Worm (Caenorhabditis elegans) whole organism, L3 larva: ENCODE results near the gene T05C1.3.
A peak's percentile ranks its signal among the peaks of the same experiment; 100 is the strongest.

Experiments used
- R02D3.7 ChIP-seq: fragments of 150-350 bp; optimal IDR thresholded peaks from 2 replicates; lab custom pipeline; 2014; ENCODE audit warnings: missing biosample characterization, missing genetic modification characterization
- ZK546.5 ChIP-seq: sonication (generic microtip); optimal IDR thresholded peaks from 2 replicates; lab custom pipeline; 2017; ENCODE audit warnings: missing biosample characterization, missing genetic modification characterization
- aly-2 ChIP-seq: fragments of 150-350 bp; optimal IDR thresholded peaks from 2 replicates; lab custom pipeline; 2014; ENCODE audit warnings: missing biosample characterization, missing genetic modification characterization
- ama-1 ChIP-seq: fragments of 150-350 bp; optimal IDR thresholded peaks from 2 replicates; lab custom pipeline; 2018
- egl-27 ChIP-seq: sonication (generic microtip); optimal IDR thresholded peaks from 4 replicates; lab custom pipeline; 2017; ENCODE audit warnings: missing biosample characterization, missing genetic modification reagents, missing genetic modification characterization
- egl-5 ChIP-seq: fragments of 150-350 bp; optimal IDR thresholded peaks from 2 replicates; lab custom pipeline; 2017; ENCODE audit warnings: missing biosample characterization, missing genetic modification reagents, missing genetic modification characterization, inconsistent platforms
- elt-1 ChIP-seq: fragments of 150-350 bp; optimal IDR thresholded peaks from 2 replicates; lab custom pipeline; 2014; ENCODE audit warnings: missing biosample characterization, missing genetic modification characterization
- elt-2 ChIP-seq: sonication (generic microtip); optimal IDR thresholded peaks from 2 replicates; lab custom pipeline; 2016; ENCODE audit warnings: missing genetic modification reagents, mild to moderate bottlenecking, missing genetic modification characterization, missing compliant biosample characterization
- elt-3 ChIP-seq, 3 experiments: fragments of 150-350 bp in 1 of 3; sonication (generic microtip) in 2 of 3; optimal IDR thresholded peaks; 2 replicates in 2 of 3; 4 replicates in 1 of 3; lab custom pipeline; 2014 to 2017; ENCODE audit warnings: missing biosample characterization in 3 of 3, missing genetic modification characterization in 3 of 3
- fkh-10 ChIP-seq: sonication (generic microtip); optimal IDR thresholded peaks from 2 replicates; lab custom pipeline; 2017; ENCODE audit warnings: missing biosample characterization, missing genetic modification reagents, missing genetic modification characterization
- fkh-2 ChIP-seq: fragments of 150-350 bp; optimal IDR thresholded peaks from 2 replicates; lab custom pipeline; 2014; ENCODE audit warnings: missing biosample characterization, missing genetic modification reagents, missing genetic modification characterization
- fos-1 ChIP-seq: fragments of 150-350 bp; optimal IDR thresholded peaks from 2 replicates; lab custom pipeline; 2014; ENCODE audit warnings: missing biosample characterization, missing genetic modification characterization
- hmg-11 ChIP-seq: sonication (generic microtip); optimal IDR thresholded peaks from 2 replicates; lab custom pipeline; 2016; ENCODE audit warnings: missing genetic modification characterization, missing compliant biosample characterization
- jun-1 ChIP-seq: fragments of 150-350 bp; optimal IDR thresholded peaks from 2 replicates; lab custom pipeline; 2014; ENCODE audit warnings: missing biosample characterization, missing genetic modification reagents, missing genetic modification characterization
- lin-15B ChIP-seq: fragments of 150-350 bp; optimal IDR thresholded peaks from 2 replicates; lab custom pipeline; 2014; ENCODE audit warnings: missing biosample characterization, missing genetic modification characterization
- lin-39 ChIP-seq: fragments of 150-350 bp; optimal IDR thresholded peaks from 2 replicates; lab custom pipeline; 2018; ENCODE audit warnings: missing biosample characterization, missing genetic modification reagents, missing genetic modification characterization
- mdl-1 ChIP-seq: fragments of 150-350 bp; optimal IDR thresholded peaks from 2 replicates; lab custom pipeline; 2014; ENCODE audit warnings: missing biosample characterization, missing genetic modification characterization
- nfya-1 ChIP-seq: sonication (generic microtip); optimal IDR thresholded peaks from 2 replicates; lab custom pipeline; 2017; ENCODE audit warnings: missing genetic modification characterization, mild to moderate bottlenecking, missing compliant biosample characterization, antibody characterized with exemption, moderate library complexity; ENCODE audit not compliant: insufficient read depth
- nhr-11 ChIP-seq: fragments of 150-350 bp; optimal IDR thresholded peaks from 2 replicates; lab custom pipeline; 2014; ENCODE audit warnings: missing biosample characterization, missing genetic modification characterization
- nhr-23 ChIP-seq: fragments of 150-350 bp; optimal IDR thresholded peaks from 2 replicates; lab custom pipeline; 2014; ENCODE audit warnings: missing biosample characterization, missing genetic modification reagents, missing genetic modification characterization
- nhr-237 ChIP-seq: fragments of 150-350 bp; optimal IDR thresholded peaks from 2 replicates; lab custom pipeline; 2014; ENCODE audit warnings: missing biosample characterization, missing genetic modification characterization
- nhr-43 ChIP-seq: sonication (generic microtip); optimal IDR thresholded peaks from 2 replicates; lab custom pipeline; 2016; ENCODE audit warnings: mild to moderate bottlenecking, missing genetic modification characterization, missing compliant biosample characterization; ENCODE audit not compliant: poor library complexity, severe bottlenecking
- nhr-67 ChIP-seq: fragments of 150-350 bp; optimal IDR thresholded peaks from 2 replicates; lab custom pipeline; 2014; ENCODE audit warnings: missing biosample characterization, missing genetic modification characterization
- nhr-76 ChIP-seq: fragments of 150-350 bp; sonication (generic microtip); optimal IDR thresholded peaks from 5 replicates; lab custom pipeline; 2014; ENCODE audit warnings: missing biosample characterization, missing genetic modification characterization
- nhr-77 ChIP-seq: fragments of 150-350 bp; optimal IDR thresholded peaks from 2 replicates; lab custom pipeline; 2014; ENCODE audit warnings: missing biosample characterization, missing genetic modification characterization
- pha-4 ChIP-seq: fragments of 150-350 bp; optimal IDR thresholded peaks from 2 replicates; lab custom pipeline; 2014; ENCODE audit warnings: missing biosample characterization, missing genetic modification reagents, missing genetic modification characterization
- pqm-1 ChIP-seq: fragments of 150-350 bp; optimal IDR thresholded peaks from 2 replicates; lab custom pipeline; 2017; ENCODE audit warnings: missing biosample characterization, missing genetic modification characterization, inconsistent platforms
- sea-2 ChIP-seq: fragments of 150-350 bp; sonication (generic microtip); optimal IDR thresholded peaks from 4 replicates; lab custom pipeline; 2014; ENCODE audit warnings: missing biosample characterization, missing genetic modification reagents, missing genetic modification characterization
- snpc-4 ChIP-seq: fragments of 150-350 bp; optimal IDR thresholded peaks from 2 replicates; lab custom pipeline; 2014; ENCODE audit warnings: missing biosample characterization, missing genetic modification characterization
- unc-39 ChIP-seq: sonication (generic microtip); optimal IDR thresholded peaks from 4 replicates; lab custom pipeline; 2017; ENCODE audit warnings: missing biosample characterization, missing genetic modification characterization
- unc-62 ChIP-seq: fragments of 150-350 bp; sonication (generic microtip); optimal IDR thresholded peaks from 4 replicates; lab custom pipeline; 2014; ENCODE audit warnings: missing biosample characterization, missing genetic modification reagents, missing genetic modification characterization
- ztf-11 ChIP-seq: fragments of 150-350 bp; optimal IDR thresholded peaks from 2 replicates; lab custom pipeline; 2014; ENCODE audit warnings: missing biosample characterization, missing genetic modification characterization

The T05C1.3 gene

DNA sequence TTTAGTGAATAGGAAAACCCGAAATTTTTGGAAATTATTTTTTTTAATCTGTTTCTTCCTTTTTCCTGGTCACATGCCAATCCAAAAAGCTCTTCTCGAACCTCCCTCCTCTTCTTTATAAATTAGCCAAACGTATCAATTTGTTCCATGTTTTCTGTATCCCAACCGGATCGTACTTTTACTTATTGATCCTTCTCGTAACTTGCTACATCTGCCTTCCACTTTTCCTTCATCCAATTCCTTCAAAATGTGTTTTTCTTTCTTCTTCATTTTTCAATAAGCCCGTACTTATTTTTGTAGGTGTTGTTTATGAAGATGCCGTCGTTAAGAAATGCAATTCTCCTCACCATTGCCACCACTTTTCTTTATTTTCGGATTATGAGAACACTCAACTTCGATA is 22.7 kb upstream of the T05C1.3 start, which contains the start of gene cyp-23A1:
cyp-23A1 (plus strand) TSS at position 301 of the 400 bp plus-strand sequence.
- TF ChIP-seq lin-15B (tag; lab: Kevin White, UChicago) (no peak), R02D3.7 (tag; lab: Kevin White, UChicago) (no peak), nhr-11 (tag; lab: Kevin White, UChicago) (no peak), pha-4 (tag; lab: Kevin White, UChicago) (no peak), egl-27 (tag; lab: Kevin White, UChicago) (no peak), nhr-43 (tag; lab: Kevin White, UChicago) (no peak), egl-5 (no peak), sea-2 (no peak), nhr-237 (tag; lab: Kevin White, UChicago) (no peak), unc-39 (tag; lab: Kevin White, UChicago) (no peak), elt-3 (tag; optimal IDR thresholded peaks at IDR 0.05; lab: Kevin White, UChicago) (no peak), elt-1 (tag; lab: Kevin White, UChicago) (no peak), nhr-67 (tag; lab: Kevin White, UChicago) (no peak), snpc-4 (no peak)

DNA sequence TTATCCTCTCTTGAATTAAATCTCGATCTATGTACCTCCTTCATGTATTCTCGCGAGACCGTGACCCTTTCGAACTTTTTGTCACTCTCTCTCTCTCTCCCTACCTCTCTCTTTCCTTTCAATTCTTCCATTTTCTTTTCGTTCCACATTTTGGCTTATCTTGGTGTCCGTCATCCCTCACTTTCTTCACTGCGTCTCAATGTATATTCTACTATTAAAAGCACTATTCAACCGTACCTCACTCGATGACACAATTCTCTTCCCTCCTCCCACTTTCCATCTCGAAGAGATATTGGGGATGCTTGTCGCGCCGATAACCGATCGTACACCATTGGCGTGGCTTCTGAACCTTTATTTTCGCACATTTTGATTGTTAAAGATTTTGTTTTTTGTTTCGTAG is 21.5 kb upstream of the T05C1.3 start:
- TF ChIP-seq pqm-1 (no peak), nhr-23 (tag; lab: Kevin White, UChicago) (peak; percentile 7)

DNA sequence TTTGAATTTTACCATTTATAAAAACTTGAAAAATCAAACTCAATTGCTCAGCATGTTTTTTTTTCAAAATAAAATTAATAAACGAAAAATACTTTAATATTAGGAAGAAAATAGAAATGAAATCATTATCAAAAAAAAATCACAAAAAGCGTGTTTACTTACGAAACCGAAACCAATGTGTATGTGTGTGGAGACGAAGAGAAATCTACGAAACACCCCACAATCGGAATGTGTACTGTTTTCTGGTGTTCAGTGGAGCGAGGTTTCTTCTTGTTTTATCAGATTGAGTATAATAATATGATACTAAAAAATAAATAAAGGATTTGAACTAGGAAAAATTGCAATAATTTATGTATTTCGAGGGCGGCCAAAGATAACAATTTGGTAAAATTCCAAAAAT is 18.5 kb upstream of the T05C1.3 start:
- peak; percentile 60 for TF ChIP-seq elt-2 (tag; lab: Kevin White, UChicago)
- TF ChIP-seq ztf-11 (tag; lab: Kevin White, UChicago), result no peak
- TF ChIP-seq pha-4 (tag; lab: Kevin White, UChicago), result peak; percentile 94
- no peak for TF ChIP-seq jun-1 (tag; lab: Kevin White, UChicago)
- TF ChIP-seq nfya-1 (tag; lab: Kevin White, UChicago), result peak; percentile 12
- TF ChIP-seq ZK546.5 (tag; lab: Kevin White, UChicago), result no peak
- TF ChIP-seq egl-27 (tag; lab: Kevin White, UChicago), result no peak
- peak; percentile 63 for TF ChIP-seq pqm-1
- TF ChIP-seq sea-2, result no peak

DNA sequence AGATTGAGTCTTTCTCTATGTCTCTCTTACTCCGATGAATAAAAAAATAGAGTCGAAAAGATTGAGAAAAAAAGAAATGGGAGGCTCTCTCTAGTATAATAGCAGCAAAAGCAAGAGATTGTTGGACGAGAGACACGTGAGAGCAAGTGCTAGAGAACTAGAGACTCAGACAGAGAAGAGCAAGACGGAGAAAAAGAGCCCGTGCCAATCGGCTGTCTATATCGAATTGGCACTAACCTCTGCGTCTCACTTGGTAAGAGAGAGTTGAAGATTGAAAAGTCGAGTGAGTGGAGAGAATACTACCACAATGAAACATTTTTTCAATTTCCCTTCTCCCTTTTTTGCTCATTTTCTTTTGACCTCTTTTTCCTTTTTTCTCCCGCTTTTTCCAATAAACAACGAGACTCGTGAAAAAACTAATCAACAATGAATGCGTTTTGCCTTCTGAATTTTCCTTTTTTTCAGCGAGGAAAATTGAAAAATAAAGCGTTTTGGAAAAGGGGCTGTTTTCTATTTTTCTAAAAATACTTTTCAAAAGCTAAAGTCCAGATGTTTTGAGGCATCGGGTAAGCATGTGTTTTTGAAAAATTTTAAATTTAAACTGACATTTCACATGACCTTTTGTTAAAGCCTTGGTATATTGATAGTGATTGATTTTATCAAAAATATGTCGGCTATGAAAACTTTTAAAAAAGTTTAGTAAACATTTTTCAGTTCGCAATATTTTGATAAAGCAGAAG is 17.5 kb upstream of the T05C1.3 start:
- TF ChIP-seq nhr-11 (tag; lab: Kevin White, UChicago) (peak; percentile 22), unc-39 (tag; lab: Kevin White, UChicago) (no peak), ztf-11 (tag; lab: Kevin White, UChicago) (no peak), nhr-76 (tag; lab: Kevin White, UChicago) (no peak), jun-1 (tag; lab: Kevin White, UChicago) (peak; percentile 28), pqm-1 (peak; percentile 40), hmg-11 (tag; lab: Kevin White, UChicago) (peak; percentile 86), unc-62 (GFP tag; lab: Kevin White, UChicago) (peak; percentile 11), fkh-10 (peak; percentile 39), aly-2 (tag; lab: Kevin White, UChicago) (no peak), fos-1 (no peak), egl-27 (tag; lab: Kevin White, UChicago) (no peak), mdl-1 (peak; percentile 22), snpc-4 (peak; percentile 34), nfya-1 (tag; lab: Kevin White, UChicago) (peak; percentile 93), pha-4 (tag; lab: Kevin White, UChicago) (peak; percentile 77), lin-39 (tag; lab: Kevin White, UChicago) (peak; percentile 46), egl-5 (no peak), lin-15B (tag; lab: Kevin White, UChicago) (peak; percentile 35), elt-2 (tag; lab: Kevin White, UChicago) (peak; percentile 56), fkh-2 (tag; lab: Kevin White, UChicago) (no peak), nhr-77 (tag; lab: Kevin White, UChicago) (no peak), ama-1 (peak; percentile 19)
